Worm (Caenorhabditis elegans) whole organism, L4 larva: ENCODE data around the gene sre-5.

ENCODE experiments used
- D1046.2 ChIP-seq: fragments of 200-800 bp; sonication (Bioruptor generic); IDR thresholded peaks from 2 replicates; pipeline ENCODE4 v1.3.6; 2022; ENCODE audit warnings: missing genetic modification characterization, missing compliant biosample characterization
- F44E2.7 ChIP-seq: fragments of 200-800 bp; sonication (Bioruptor generic); IDR thresholded peaks from 2 replicates; pipeline ENCODE4 v2.1.2; 2022; ENCODE audit warnings: missing genetic modification characterization, missing compliant biosample characterization
- F49E8.2 ChIP-seq: sonication (generic microtip); optimal IDR thresholded peaks from 2 replicates; lab custom pipeline; 2016; ENCODE audit warnings: missing compliant biosample characterization, mild to moderate bottlenecking, missing genetic modification characterization, borderline replicate concordance
- Y5F2A.4 ChIP-seq: fragments of 200-800 bp; sonication (Bioruptor generic); optimal IDR thresholded peaks from 2 replicates; lab custom pipeline; 2018; ENCODE audit warnings: mild to moderate bottlenecking, missing genetic modification characterization, missing compliant biosample characterization
- arid-1 ChIP-seq: fragments of 200-800 bp; sonication (Bioruptor generic); conservative IDR thresholded peaks from 2 replicates; pipeline ENCODE4 v1.3.6; 2022; ENCODE audit warnings: missing genetic modification reagents, missing genetic modification characterization, missing compliant biosample characterization
- ceh-28 ChIP-seq: fragments of 150-350 bp; optimal IDR thresholded peaks from 2 replicates; lab custom pipeline; 2014; ENCODE audit warnings: missing biosample characterization, missing genetic modification reagents, missing genetic modification characterization
- ceh-82 ChIP-seq: sonication (generic microtip); optimal IDR thresholded peaks from 2 replicates; lab custom pipeline; 2017; ENCODE audit warnings: missing biosample characterization, missing genetic modification characterization
- cey-2 ChIP-seq: sonication (generic microtip); optimal IDR thresholded peaks from 3 replicates; lab custom pipeline; 2017; ENCODE audit warnings: missing genetic modification characterization, mild to moderate bottlenecking, missing compliant biosample characterization, antibody characterized with exemption, borderline replicate concordance; ENCODE audit not compliant: insufficient read depth
- ctbp-1 ChIP-seq: fragments of 200-800 bp; sonication (Bioruptor generic); IDR thresholded peaks from 2 replicates; pipeline ENCODE4 v1.3.6; 2022; ENCODE audit warnings: missing genetic modification reagents, missing genetic modification characterization, missing compliant biosample characterization
- daf-16 ChIP-seq, 3 experiments: sonication (generic microtip); optimal IDR thresholded peaks; 2 replicates each; lab custom pipeline; 2016 to 2017; ENCODE audit warnings: missing genetic modification characterization in 3 of 3, missing genetic modification reagents in 3 of 3, mild to moderate bottlenecking in 2 of 3, missing compliant biosample characterization in 2 of 3, missing biosample characterization in 1 of 3, moderate library complexity in 1 of 3
- daf-19 ChIP-seq: fragments of 200-800 bp; sonication (Bioruptor generic); conservative IDR thresholded peaks from 2 replicates; pipeline ENCODE4 v1.3.6; 2022; ENCODE audit warnings: missing genetic modification characterization, missing compliant biosample characterization
- daf-8 ChIP-seq: fragments of 200-800 bp; sonication (Bioruptor generic); IDR thresholded peaks from 2 replicates; pipeline ENCODE4 v1.3.6; 2022; ENCODE audit warnings: missing genetic modification characterization, missing compliant biosample characterization
- dmd-6 ChIP-seq: fragments of 200-800 bp; sonication (Bioruptor generic); IDR thresholded peaks from 2 replicates; pipeline ENCODE4 v1.3.6; 2022; ENCODE audit warnings: missing genetic modification reagents, missing genetic modification characterization, missing compliant biosample characterization
- dve-1 ChIP-seq: sonication (generic microtip); optimal IDR thresholded peaks from 2 replicates; lab custom pipeline; 2017; ENCODE audit warnings: antibody characterized with exemption, mild to moderate bottlenecking, missing genetic modification characterization, missing compliant biosample characterization; ENCODE audit not compliant: insufficient read depth
- fkh-10 ChIP-seq: fragments of 150-350 bp; optimal IDR thresholded peaks from 2 replicates; lab custom pipeline; 2014; ENCODE audit warnings: missing biosample characterization, missing genetic modification reagents, missing genetic modification characterization
- fos-1 ChIP-seq: fragments of 150-350 bp; optimal IDR thresholded peaks from 2 replicates; lab custom pipeline; 2014; ENCODE audit warnings: missing biosample characterization, missing genetic modification characterization
- hif-1 ChIP-seq, 2 experiments: sonication (generic microtip); optimal IDR thresholded peaks; 2 replicates each; lab custom pipeline; 2016 to 2017; ENCODE audit warnings: missing compliant biosample characterization in 2 of 2, missing genetic modification characterization in 2 of 2, missing genetic modification reagents in 2 of 2, missing genotype in 2 of 2, mild to moderate bottlenecking in 1 of 2
- hlh-11 ChIP-seq: fragments of 200-800 bp; sonication (Bioruptor generic); optimal IDR thresholded peaks from 2 replicates; lab custom pipeline; 2018; ENCODE audit warnings: mild to moderate bottlenecking, missing genetic modification characterization, missing compliant biosample characterization
- lim-7 ChIP-seq: fragments of 200-800 bp; sonication (Bioruptor generic); IDR thresholded peaks from 2 replicates; pipeline ENCODE4 v1.3.6; 2022; ENCODE audit warnings: missing genetic modification characterization, missing compliant biosample characterization
- lin-15B ChIP-seq: fragments of 150-350 bp; sonication (generic microtip); optimal IDR thresholded peaks from 3 replicates; lab custom pipeline; 2014; ENCODE audit warnings: missing biosample characterization, missing genetic modification characterization
- lin-29 ChIP-seq: fragments of 200-800 bp; sonication (Bioruptor generic); IDR thresholded peaks from 2 replicates; pipeline ENCODE4 v1.3.6; 2022; ENCODE audit warnings: missing genetic modification reagents, missing genetic modification characterization, missing compliant biosample characterization
- lin-38 ChIP-seq: fragments of 200-800 bp; sonication (Bioruptor generic); IDR thresholded peaks from 2 replicates; pipeline ENCODE4 v1.3.6; 2022; ENCODE audit warnings: missing genetic modification reagents, missing genetic modification characterization, missing compliant biosample characterization
- lir-3 ChIP-seq: sonication (generic microtip); optimal IDR thresholded peaks from 2 replicates; lab custom pipeline; 2016; ENCODE audit warnings: mild to moderate bottlenecking, missing genetic modification characterization, missing compliant biosample characterization
- madf-5 ChIP-seq, 2 experiments: fragments of 200-800 bp; sonication (Bioruptor generic); IDR thresholded peaks; 2 replicates each; pipeline ENCODE4 v1.3.6; 2022; ENCODE audit warnings: missing compliant biosample characterization in 2 of 2, missing genetic modification characterization in 2 of 2
- mdl-1 ChIP-seq, 2 experiments: fragments of 150-350 bp in 1 of 2; sonication (generic microtip) in 1 of 2; optimal IDR thresholded peaks; 2 replicates each; lab custom pipeline; 2014 to 2017; ENCODE audit warnings: missing biosample characterization in 2 of 2, missing genetic modification characterization in 2 of 2
- mep-1 ChIP-seq: fragments of 150-350 bp; sonication (generic microtip); optimal IDR thresholded peaks from 3 replicates; lab custom pipeline; 2014; ENCODE audit warnings: missing biosample characterization, missing genetic modification characterization
- mes-2 ChIP-seq: sonication (generic microtip); optimal IDR thresholded peaks from 2 replicates; lab custom pipeline; 2016; ENCODE audit warnings: missing genotype, mild to moderate bottlenecking, missing genetic modification characterization, missing compliant biosample characterization; ENCODE audit not compliant: poor library complexity, severe bottlenecking
- mxl-3 ChIP-seq: fragments of 200-800 bp; sonication (Bioruptor generic); optimal IDR thresholded peaks from 2 replicates; lab custom pipeline; 2018; ENCODE audit warnings: mild to moderate bottlenecking, missing genetic modification characterization, missing compliant biosample characterization
- nhr-11 ChIP-seq: fragments of 150-350 bp; optimal IDR thresholded peaks from 2 replicates; lab custom pipeline; 2014; ENCODE audit warnings: missing biosample characterization, missing genetic modification characterization
- nhr-28 ChIP-seq: fragments of 150-350 bp; optimal IDR thresholded peaks from 2 replicates; lab custom pipeline; 2014; ENCODE audit warnings: missing biosample characterization, missing genetic modification characterization
- nhr-48 ChIP-seq: sonication (generic microtip); optimal IDR thresholded peaks from 2 replicates; lab custom pipeline; 2016; ENCODE audit warnings: mild to moderate bottlenecking, missing genetic modification characterization, missing compliant biosample characterization
- nhr-6 ChIP-seq: fragments of 150-350 bp; optimal IDR thresholded peaks from 2 replicates; lab custom pipeline; 2014; ENCODE audit warnings: missing biosample characterization, missing genetic modification characterization
- nhr-76 ChIP-seq: fragments of 150-350 bp; optimal IDR thresholded peaks from 2 replicates; lab custom pipeline; 2014; ENCODE audit warnings: missing biosample characterization, missing genetic modification characterization
- nhr-77 ChIP-seq: fragments of 150-350 bp; optimal IDR thresholded peaks from 2 replicates; lab custom pipeline; 2014; ENCODE audit warnings: missing biosample characterization, missing genetic modification characterization
- pha-4 ChIP-seq, 2 experiments: fragments of 150-350 bp in 1 of 2; fragments of 200-800 bp in 1 of 2; sonication (Bioruptor generic) in 1 of 2; IDR thresholded peaks in 1 of 2; optimal IDR thresholded peaks in 1 of 2; 2 replicates each; pipeline versions ENCODE4 v1.3.6 to Lab custom; 2014 to 2022; ENCODE audit warnings: missing genetic modification characterization in 2 of 2, missing genetic modification reagents in 2 of 2, missing biosample characterization in 1 of 2, missing compliant biosample characterization in 1 of 2
- php-3 ChIP-seq: fragments of 200-800 bp; sonication (Bioruptor generic); IDR thresholded peaks from 2 replicates; pipeline ENCODE4 v1.3.6; 2022; ENCODE audit warnings: missing genetic modification reagents, missing genetic modification characterization, missing compliant biosample characterization
- pqm-1 ChIP-seq: sonication (generic microtip); optimal IDR thresholded peaks from 2 replicates; lab custom pipeline; 2017; ENCODE audit warnings: missing biosample characterization, missing genetic modification characterization
- sdz-12 ChIP-seq: fragments of 200-800 bp; sonication (Bioruptor generic); optimal IDR thresholded peaks from 2 replicates; lab custom pipeline; 2018; ENCODE audit warnings: mild to moderate bottlenecking, missing genetic modification characterization, missing compliant biosample characterization
- set-16 ChIP-seq: fragments of 200-800 bp; sonication (Bioruptor generic); IDR thresholded peaks from 2 replicates; pipeline ENCODE4 v1.3.6; 2022; ENCODE audit warnings: missing genetic modification reagents, missing genetic modification characterization, missing compliant biosample characterization
- skn-1 ChIP-seq: fragments of 150-350 bp; optimal IDR thresholded peaks from 2 replicates; lab custom pipeline; 2014; ENCODE audit warnings: missing biosample characterization, missing genetic modification characterization
- spr-1 ChIP-seq: sonication (generic microtip); optimal IDR thresholded peaks from 2 replicates; lab custom pipeline; 2016; ENCODE audit warnings: mild to moderate bottlenecking, missing genetic modification characterization, missing compliant biosample characterization
- tag-97 ChIP-seq: fragments of 200-800 bp; sonication (Bioruptor generic); IDR thresholded peaks from 2 replicates; pipeline ENCODE4 v1.3.6; 2022; ENCODE audit warnings: missing genetic modification characterization, missing compliant biosample characterization
- unc-62 ChIP-seq, 3 experiments: fragments of 150-350 bp in 1 of 3; sonication (generic microtip); optimal IDR thresholded peaks in 2 of 3; peaks in 1 of 3; 1 replicate in 1 of 3; 2 replicates in 2 of 3; lab custom pipeline; 2014 to 2017; ENCODE audit warnings: missing biosample characterization in 3 of 3, missing genetic modification characterization in 3 of 3, missing genetic modification reagents in 3 of 3, missing genotype in 1 of 3
- zfp-2 ChIP-seq: sonication (generic microtip); optimal IDR thresholded peaks from 2 replicates; lab custom pipeline; 2016; ENCODE audit warnings: mild to moderate bottlenecking, missing genetic modification characterization, missing compliant biosample characterization
- zip-11 ChIP-seq: fragments of 200-800 bp; sonication (Bioruptor generic); IDR thresholded peaks from 2 replicates; pipeline ENCODE4 v1.3.6; 2022; ENCODE audit warnings: missing genetic modification characterization, missing compliant biosample characterization

Gene sre-5

ce11 chrIV:3548315-3548714 is 16.7 kb upstream of the sre-5 start (continued):
- TF ChIP-seq dmd-6 (GFP tag; lab: Robert Waterston, UW) (peak; percentile 25; the same call in 1 of the 2 replicates), lin-38 (GFP tag; lab: Robert Waterston, UW) (peak; percentile 43), pqm-1 (tag; lab: Kevin White, UChicago) (peak; percentile 48), mes-2 (peak; percentile 57), hif-1 (tag; optimal IDR thresholded peaks at IDR 0.05; lab: Kevin White, UChicago) (no peak), pha-4 (GFP tag; IDR thresholded peaks at IDR 0.05; lab: Robert Waterston, UW) (no peak), pha-4 (tag; optimal IDR thresholded peaks at IDR 0.05; lab: Kevin White, UChicago) (peak; percentile 63), daf-16 (GFP tag; optimal IDR thresholded peaks at IDR 0.05; lab: Kevin White, UChicago) (no peak), daf-16 (tag; optimal IDR thresholded peaks at IDR 0.05; lab: Kevin White, UChicago) (peak; percentile 76), skn-1 (no peak), mep-1 (peak; percentile 50)

ce11 chrIV:3551777-3552462 is 13.1 kb upstream of the sre-5 start:
- TF ChIP-seq unc-62 (GFP tag; optimal IDR thresholded peaks at IDR 0.05 in 1 of 2; lab: Kevin White, UChicago) (peak in 1 of 2 experiments; percentile 87), unc-62 (tag; optimal IDR thresholded peaks at IDR 0.05; lab: Kevin White, UChicago) (no peak), daf-8 (GFP tag; lab: Robert Waterston, UW) (no peak), fos-1 (tag; lab: Kevin White, UChicago) (no peak), lir-3 (tag; lab: Kevin White, UChicago) (peak; percentile 22), skn-1 (no peak), ceh-82 (tag; lab: Kevin White, UChicago) (no peak), mdl-1 (tag; optimal IDR thresholded peaks at IDR 0.05; lab: Kevin White, UChicago) (peak in 1 of 2 experiments; percentile 11), php-3 (GFP tag; lab: Robert Waterston, UW) (no peak), nhr-77 (tag; lab: Kevin White, UChicago) (no peak), lim-7 (GFP tag; lab: Robert Waterston, UW) (peak; percentile 90), F49E8.2 (tag; lab: Kevin White, UChicago) (peak; percentile 17), Y5F2A.4 (GFP tag; lab: Kevin White, UChicago) (peak; percentile 30), zip-11 (GFP tag; lab: Robert Waterston, UW) (no peak), nhr-48 (tag; lab: Kevin White, UChicago) (peak; percentile 45), nhr-28 (peak; percentile 19), ctbp-1 (GFP tag; lab: Robert Waterston, UW) (peak; percentile 86), tag-97 (GFP tag; lab: Robert Waterston, UW) (no peak), dve-1 (no peak), ceh-28 (tag; lab: Kevin White, UChicago) (no peak), mes-2 (peak; percentile 83), hlh-11 (peak; percentile 72), nhr-76 (tag; lab: Kevin White, UChicago) (no peak), spr-1 (peak; percentile 63), pha-4 (GFP tag; IDR thresholded peaks at IDR 0.05; lab: Robert Waterston, UW) (peak; percentile 89), pha-4 (tag; optimal IDR thresholded peaks at IDR 0.05; lab: Kevin White, UChicago) (no peak), mxl-3 (GFP tag; lab: Kevin White, UChicago) (peak; percentile 13), zfp-2 (peak; percentile 8), sdz-12 (GFP tag; lab: Kevin White, UChicago) (peak; percentile 23), nhr-11 (tag; lab: Kevin White, UChicago) (no peak), set-16 (GFP tag; lab: Robert Waterston, UW) (peak; percentile 64), nhr-6 (tag; lab: Kevin White, UChicago) (peak; percentile 52), arid-1 (GFP tag; lab: Robert Waterston, UW) (peak; percentile 68), fkh-10 (no peak), daf-19 (GFP tag; lab: Robert Waterston, UW) (no peak), F44E2.7 (0 out of 2 replicates have a peak, but pooled peaks have one; percentile 7), lin-15B (tag; lab: Kevin White, UChicago) (no peak), hif-1 (tag; optimal IDR thresholded peaks at IDR 0.05; lab: Kevin White, UChicago) (peak in 1 of 2 experiments; percentile 15), cey-2 (tag; lab: Kevin White, UChicago) (no peak), lin-29 (GFP tag; lab: Robert Waterston, UW) (no peak), D1046.2 (GFP tag; lab: Robert Waterston, UW) (peak; percentile 63; the same call in 1 of the 2 replicates), madf-5 (GFP tag; IDR thresholded peaks at IDR 0.05; lab: Robert Waterston, UW) (peak; percentile 58 to 82; a peak in 2 of 4 replicates)
